Worm (Caenorhabditis elegans) whole organism, L4 larva: Measurements from ENCODE around the gene F39B3.3.

ENCODE experiments used
- T26A8.4 ChIP-seq: fragments of 200-800 bp; sonication (Bioruptor generic); IDR thresholded peaks from 2 replicates; pipeline ENCODE4 v1.3.6; 2022; ENCODE audit warnings: missing genetic modification characterization, missing compliant biosample characterization
- Y105C5A.15 ChIP-seq: fragments of 200-800 bp; sonication (Bioruptor generic); IDR thresholded peaks from 2 replicates; pipeline ENCODE4 v1.3.6; 2022; ENCODE audit warnings: missing genetic modification characterization, missing compliant biosample characterization
- Y48G9A.11 ChIP-seq: fragments of 200-800 bp; sonication (Bioruptor generic); IDR thresholded peaks from 2 replicates; pipeline ENCODE4 v1.3.6; 2022; ENCODE audit warnings: missing genetic modification reagents, missing genetic modification characterization, missing compliant biosample characterization
- Y75B8A.6 ChIP-seq: fragments of 200-800 bp; sonication (Bioruptor generic); IDR thresholded peaks from 2 replicates; pipeline ENCODE4 v1.3.6; 2022; ENCODE audit warnings: missing genetic modification reagents, missing genetic modification characterization, missing compliant biosample characterization
- aha-1 ChIP-seq: fragments of 150-350 bp; peaks from one replicate; lab custom pipeline; 2014; ENCODE audit warnings: missing biosample characterization, missing genetic modification characterization
- aly-2 ChIP-seq: sonication (generic microtip); optimal IDR thresholded peaks from 2 replicates; lab custom pipeline; 2018; ENCODE audit warnings: missing biosample characterization, missing genetic modification characterization
- ceh-28 ChIP-seq: fragments of 150-350 bp; optimal IDR thresholded peaks from 2 replicates; lab custom pipeline; 2014; ENCODE audit warnings: missing biosample characterization, missing genetic modification reagents, missing genetic modification characterization
- ceh-32 ChIP-seq: sonication (generic microtip); optimal IDR thresholded peaks from 2 replicates; lab custom pipeline; 2016; ENCODE audit warnings: mild to moderate bottlenecking, missing genetic modification characterization, missing compliant biosample characterization; ENCODE audit not compliant: poor library complexity
- ces-1 ChIP-seq: fragments of 150-350 bp; sonication (generic microtip); optimal IDR thresholded peaks from 4 replicates; lab custom pipeline; 2014; ENCODE audit warnings: missing biosample characterization, missing genetic modification reagents, missing genetic modification characterization
- cey-2 ChIP-seq: sonication (generic microtip); optimal IDR thresholded peaks from 3 replicates; lab custom pipeline; 2017; ENCODE audit warnings: missing genetic modification characterization, mild to moderate bottlenecking, missing compliant biosample characterization, antibody characterized with exemption, borderline replicate concordance; ENCODE audit not compliant: insufficient read depth
- daf-12 ChIP-seq: fragments of 150-350 bp; optimal IDR thresholded peaks from 2 replicates; lab custom pipeline; 2014; ENCODE audit warnings: missing biosample characterization, missing genetic modification reagents, missing genetic modification characterization
- fos-1 ChIP-seq: fragments of 150-350 bp; optimal IDR thresholded peaks from 2 replicates; lab custom pipeline; 2014; ENCODE audit warnings: missing biosample characterization, missing genetic modification characterization
- hlh-30 ChIP-seq: sonication (generic microtip); optimal IDR thresholded peaks from 2 replicates; lab custom pipeline; 2017; ENCODE audit warnings: antibody characterized with exemption, mild to moderate bottlenecking, missing genetic modification characterization, missing compliant biosample characterization; ENCODE audit not compliant: insufficient read depth
- lin-15B ChIP-seq: fragments of 150-350 bp; sonication (generic microtip); optimal IDR thresholded peaks from 3 replicates; lab custom pipeline; 2014; ENCODE audit warnings: missing biosample characterization, missing genetic modification characterization
- lin-39 ChIP-seq: fragments of 150-350 bp; optimal IDR thresholded peaks from 2 replicates; lab custom pipeline; 2014; ENCODE audit warnings: missing biosample characterization, missing genetic modification reagents, missing genetic modification characterization
- lir-3 ChIP-seq: sonication (generic microtip); optimal IDR thresholded peaks from 2 replicates; lab custom pipeline; 2016; ENCODE audit warnings: mild to moderate bottlenecking, missing genetic modification characterization, missing compliant biosample characterization
- mdt-29 ChIP-seq: fragments of 200-800 bp; sonication (Bioruptor generic); IDR thresholded peaks from 2 replicates; pipeline ENCODE4 v1.3.6; 2022; ENCODE audit warnings: missing genetic modification reagents, missing genetic modification characterization, missing compliant biosample characterization
- mes-2 ChIP-seq: sonication (generic microtip); optimal IDR thresholded peaks from 2 replicates; lab custom pipeline; 2016; ENCODE audit warnings: missing genotype, mild to moderate bottlenecking, missing genetic modification characterization, missing compliant biosample characterization; ENCODE audit not compliant: poor library complexity, severe bottlenecking
- mxl-3 ChIP-seq: fragments of 200-800 bp; sonication (Bioruptor generic); optimal IDR thresholded peaks from 2 replicates; lab custom pipeline; 2018; ENCODE audit warnings: mild to moderate bottlenecking, missing genetic modification characterization, missing compliant biosample characterization
- nhr-102 ChIP-seq: sonication (generic microtip); optimal IDR thresholded peaks from 2 replicates; lab custom pipeline; 2016; ENCODE audit warnings: mild to moderate bottlenecking, missing genetic modification characterization, moderate library complexity, missing compliant biosample characterization
- nhr-28 ChIP-seq: fragments of 150-350 bp; optimal IDR thresholded peaks from 2 replicates; lab custom pipeline; 2014; ENCODE audit warnings: missing biosample characterization, missing genetic modification characterization
- pqm-1 ChIP-seq: sonication (generic microtip); optimal IDR thresholded peaks from 2 replicates; lab custom pipeline; 2017; ENCODE audit warnings: missing biosample characterization, missing genetic modification characterization
- rbr-2 ChIP-seq: sonication (generic microtip); optimal IDR thresholded peaks from 2 replicates; lab custom pipeline; 2016; ENCODE audit warnings: missing genotype, missing genetic modification characterization, missing compliant biosample characterization
- skn-1 ChIP-seq: fragments of 150-350 bp; optimal IDR thresholded peaks from 2 replicates; lab custom pipeline; 2014; ENCODE audit warnings: missing biosample characterization, missing genetic modification characterization
- snpc-1.2 ChIP-seq: fragments of 200-800 bp; sonication (Bioruptor generic); IDR thresholded peaks from 2 replicates; pipeline ENCODE4 v1.3.6; 2022; ENCODE audit warnings: missing genetic modification reagents, missing genetic modification characterization, missing compliant biosample characterization
- unc-130 ChIP-seq: sonication (generic microtip); optimal IDR thresholded peaks from 2 replicates; lab custom pipeline; 2016; ENCODE audit warnings: missing genetic modification reagents, missing genetic modification characterization, missing compliant biosample characterization
- zag-1 ChIP-seq: fragments of 150-350 bp; optimal IDR thresholded peaks from 2 replicates; lab custom pipeline; 2014; ENCODE audit warnings: missing biosample characterization, missing genetic modification characterization
- zip-11 ChIP-seq: fragments of 200-800 bp; sonication (Bioruptor generic); IDR thresholded peaks from 2 replicates; pipeline ENCODE4 v1.3.6; 2022; ENCODE audit warnings: missing genetic modification characterization, missing compliant biosample characterization

Gene F39B3.3

DNA sequence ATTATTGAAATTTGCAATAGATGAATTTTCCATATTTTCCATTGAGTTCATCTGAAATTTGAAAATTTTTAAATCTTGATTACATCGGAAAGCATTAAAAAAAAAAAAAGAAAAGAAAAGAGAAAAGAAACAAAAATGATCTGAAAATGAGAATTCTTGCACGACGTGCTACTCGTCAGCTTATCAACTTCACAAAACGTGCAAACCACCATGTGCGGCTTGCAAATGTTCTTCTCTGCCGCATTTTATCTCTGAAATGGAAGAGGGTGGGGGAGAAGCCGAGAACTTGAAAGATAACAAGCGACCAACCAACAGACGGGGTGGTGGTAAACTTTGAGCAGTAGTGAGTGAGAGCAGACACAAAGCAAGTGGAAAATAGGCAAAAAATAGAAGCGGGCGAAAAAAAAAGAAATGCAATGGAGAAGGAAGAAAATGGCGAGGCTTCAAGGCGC is 44.9 kb downstream of the F39B3.3 start, which contains the start of gene F31A3.3 (continued):
- no peak for TF ChIP-seq zip-11 (GFP tag; lab: Robert Waterston, UW)
- TF ChIP-seq cey-2 = no peak
- TF ChIP-seq lin-15B (tag; lab: Kevin White, UChicago) = no peak
- TF ChIP-seq snpc-1.2 (GFP tag; lab: Robert Waterston, UW) = no peak
- TF ChIP-seq skn-1 (tag; lab: Kevin White, UChicago) = no peak
- no peak for TF ChIP-seq lin-39 (tag; lab: Kevin White, UChicago)
- TF ChIP-seq mxl-3 (GFP tag; lab: Kevin White, UChicago) = peak; percentile 51
- no peak for TF ChIP-seq lir-3
- peak; percentile 54 for TF ChIP-seq nhr-28 (tag; lab: Kevin White, UChicago)
- TF ChIP-seq Y105C5A.15 = no peak
- TF ChIP-seq hlh-30 (tag; lab: Kevin White, UChicago) = no peak
- no peak for TF ChIP-seq ceh-32 (tag; lab: Kevin White, UChicago)
- TF ChIP-seq nhr-102 (tag; lab: Kevin White, UChicago) = no peak
- TF ChIP-seq aha-1 (tag; lab: Kevin White, UChicago) = peak; percentile 6
- TF ChIP-seq aly-2 (tag; lab: Kevin White, UChicago) = no peak
- TF ChIP-seq zag-1 = no peak
- no peak for TF ChIP-seq rbr-2 (tag; lab: Kevin White, UChicago)
- peak; percentile 51 for TF ChIP-seq pqm-1 (tag; lab: Kevin White, UChicago)
- TF ChIP-seq mdt-29 (GFP tag; lab: Robert Waterston, UW) = no peak
- TF ChIP-seq T26A8.4 (GFP tag; lab: Robert Waterston, UW) = no peak
- no peak for TF ChIP-seq ces-1 (GFP tag; lab: Kevin White, UChicago)
- TF ChIP-seq unc-130 (GFP tag; lab: Kevin White, UChicago) = no peak
- no peak for TF ChIP-seq mes-2
- TF ChIP-seq Y48G9A.11 (GFP tag; lab: Robert Waterston, UW) = no peak
- TF ChIP-seq daf-12 (tag; lab: Kevin White, UChicago) = no peak
- TF ChIP-seq ceh-28 (tag; lab: Kevin White, UChicago) = no peak
- TF ChIP-seq Y75B8A.6 = no peak
- TF ChIP-seq fos-1 (tag; lab: Kevin White, UChicago) = no peak
- TF ChIP-seq, all 104 proteins: peak for 8
